Worm (Caenorhabditis elegans): ENCODE data around the gene C06G4.6.

ce11 chrIII:8033534-8033933 lies 29.3 kb downstream of the C06G4.6 start, which contains the start of gene F44B9.10:
- TF ChIP-seq dao-5 (tag; optimal IDR thresholded peaks at IDR 0.05) (no peak), him-1 (tag; optimal IDR thresholded peaks at IDR 0.05) (no peak)

Data from whole organism, L4/young adult.